Fruit fly (Drosophila melanogaster) whole organism, wandering third instar larva: ENCODE data around the gene CG5810.

Experiments
- Jra ChIP-seq: sonication (Bioruptor generic); optimal IDR thresholded peaks from 2 replicates; lab custom pipeline; 2016; ENCODE audit warnings: missing biosample characterization, missing genetic modification characterization
- brk ChIP-seq: fragments of 200-800 bp; sonication (Bioruptor generic); optimal IDR thresholded peaks from 2 replicates; lab custom pipeline; 2016; ENCODE audit warnings: missing biosample characterization, mild to moderate bottlenecking, missing genetic modification characterization
- psq ChIP-seq: fragments of 200-800 bp; sonication (Bioruptor generic); optimal IDR thresholded peaks from 3 replicates; lab custom pipeline; 2017; ENCODE audit warnings: missing biosample characterization, mild to moderate bottlenecking, missing genetic modification characterization, moderate library complexity
- usp ChIP-seq: fragments of >200 bp; optimal IDR thresholded peaks from 2 replicates; lab custom pipeline; 2017; ENCODE audit warnings: missing biosample characterization, missing genetic modification characterization

dm6 chr3R:21197566-21197965 is 34.0 kb downstream of the CG5810 start:
- TF ChIP-seq psq = no peak
- TF ChIP-seq Jra (GFP tag; lab: Kevin White, UChicago) = no peak
- TF ChIP-seq usp (GFP tag; lab: Kevin White, UChicago) = no peak
- no peak for TF ChIP-seq brk (GFP tag; lab: Kevin White, UChicago)
